Fruit fly (Drosophila melanogaster) whole organism, embryonic: ENCODE data around the gene nrv3.
"Not testable (repeated sequence)": the region's sequence is repeated elsewhere in the genome, so short reads cannot be mapped to it uniquely, and the experiment has no call there.

ENCODE experiments used
- E2f1 ChIP-seq: fragments of 200-800 bp; sonication (Bioruptor generic); IDR thresholded peaks from 2 replicates; pipeline ENCODE4 v1.3.6; 2022; ENCODE audit warnings: missing biosample characterization, missing genetic modification characterization
- GATAe ChIP-seq: fragments of 200-800 bp; sonication (Bioruptor generic); conservative IDR thresholded peaks from 2 replicates; pipeline ENCODE4 v1.3.6; 2022; ENCODE audit warnings: missing biosample characterization, missing genetic modification characterization
- Trl ChIP-seq, 3 experiments: fragments of >200 bp in 2 of 3; fragments of 200-800 bp in 1 of 3; sonication (Bioruptor generic) in 1 of 3; optimal IDR thresholded peaks; 2 replicates in 1 of 3; 3 replicates in 2 of 3; lab custom pipeline; 2016 to 2017; ENCODE audit warnings: missing biosample characterization in 1 of 3, missing genetic modification characterization in 1 of 3
- Xrp1 ChIP-seq: fragments of 200-800 bp; sonication (Bioruptor generic); IDR thresholded peaks from 2 replicates; pipeline ENCODE4 v1.3.6; 2022; ENCODE audit warnings: missing biosample characterization, missing genetic modification characterization
- chinmo ChIP-seq: fragments of 200-800 bp; sonication (Bioruptor generic); IDR thresholded peaks from 4 replicates; pipeline ENCODE4 v1.3.6; 2022; ENCODE audit warnings: missing biosample characterization, missing genetic modification characterization; ENCODE audit not compliant: partially characterized antibody
- row ChIP-seq: fragments of 200-800 bp; sonication (Bioruptor generic); IDR thresholded peaks from 3 replicates; pipeline ENCODE4 v1.3.6; 2022; ENCODE audit warnings: missing biosample characterization, missing genetic modification characterization
- seq ChIP-seq: fragments of 200-800 bp; sonication (Bioruptor generic); IDR thresholded peaks from 2 replicates; pipeline ENCODE4 v1.3.6; 2022; ENCODE audit warnings: missing biosample characterization, missing genetic modification characterization

Gene nrv3

dm6 chr2L:21401618-21402017 lies 21.8 kb downstream of the nrv3 start:
- TF ChIP-seq Xrp1 (GFP tag; lab: Robert Waterston, UW) (peak; percentile 59), chinmo (GFP tag; lab: Robert Waterston, UW) (0 out of 4 replicates have a peak, but pooled peaks have one; percentile 13), seq (GFP tag; lab: Robert Waterston, UW) (peak; percentile 10; the same call in 1 of the 2 replicates), Trl (optimal IDR thresholded peaks at IDR 0.05; lab: Kevin White, UChicago) (peak in 1 of 2 experiments; percentile 61), GATAe (GFP tag; lab: Robert Waterston, UW) (peak; percentile 47), row (peak; percentile 89), E2f1 (GFP tag; lab: Robert Waterston, UW) (peak; percentile 6; the same call in 1 of the 2 replicates)
- not testable (repeated sequence) for TF ChIP-seq Trl (GFP tag; optimal IDR thresholded peaks at IDR 0.05; lab: Kevin White, UChicago)
- TF ChIP-seq, all 482 proteins: peak for 7; not testable (repeated sequence) for 475
